1 fruit fly cellular context compared by ENCODE assay signal in the genomic region with DNA sequence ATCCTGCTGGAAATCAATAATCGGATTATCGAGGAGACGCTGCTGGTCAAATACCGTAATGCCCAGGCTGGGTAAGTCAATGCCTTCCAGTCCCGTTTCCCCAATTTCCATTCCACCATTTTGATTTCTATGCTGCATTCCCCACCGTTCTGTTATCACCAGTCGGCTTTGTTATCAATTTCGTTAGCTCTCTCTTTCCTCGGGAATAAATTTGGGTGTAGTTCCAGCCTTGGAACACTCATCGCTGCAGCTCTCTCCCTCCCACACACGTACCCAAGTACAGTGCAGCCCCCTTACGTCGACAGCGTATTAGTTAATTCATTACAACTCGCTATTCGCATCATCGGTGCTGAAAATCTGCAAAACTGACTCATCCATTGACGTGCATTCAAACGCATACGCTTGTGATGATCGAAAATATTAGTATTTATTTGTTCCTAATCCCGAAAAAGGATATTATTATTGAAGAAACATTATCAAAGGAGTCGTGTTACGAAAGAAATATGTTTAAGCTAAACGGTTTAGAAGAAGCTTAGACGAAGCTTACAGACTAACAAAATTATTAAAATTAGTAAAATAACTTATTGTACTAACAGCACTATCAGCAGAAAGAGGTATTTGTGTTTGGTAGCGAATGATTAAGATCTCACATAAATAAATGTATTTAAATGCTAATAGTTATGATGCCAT.
A peak's percentile ranks its signal among the peaks of the same experiment; 100 is the strongest.
TF ChIP-seq lines count a peak whose summit lies in the region.

No protein-coding gene starts in this region.

TF ChIP-seq in whole organism, embryonic, 481 proteins besides CTCF, POLR2A, EP300 and RAD21 (continued from another document and continues in another):
- TF ChIP-seq Dref (GFP tag; IDR thresholded peaks at IDR 0.05; lab: Robert Waterston, UW), result peak; percentile 30; the same call in 1 of the 2 replicates
- TF ChIP-seq CG17385 (GFP tag; optimal IDR thresholded peaks at IDR 0.05; lab: Kevin White, UChicago), result peak; percentile 68
- no peak for TF ChIP-seq Nf-YB (GFP tag; optimal IDR thresholded peaks at IDR 0.05; lab: Kevin White, UChicago)
- TF ChIP-seq CG1233 (GFP tag; optimal IDR thresholded peaks at IDR 0.05; lab: Kevin White, UChicago), result peak; percentile 7
- TF ChIP-seq Sry-β (GFP tag; optimal IDR thresholded peaks at IDR 0.05; lab: Kevin White, UChicago), result no peak
- peak; percentile 92 for TF ChIP-seq CG12769 (tag; optimal IDR thresholded peaks at IDR 0.05; lab: Kevin White, UChicago)
- TF ChIP-seq bab2 (GFP tag; optimal IDR thresholded peaks at IDR 0.05; lab: Kevin White, UChicago), result peak; percentile 6
- TF ChIP-seq CG31365 (tag; optimal IDR thresholded peaks at IDR 0.05; lab: Kevin White, UChicago), result no peak
- peak; percentile 26; the same call in 1 of the 3 replicates for TF ChIP-seq tgo (GFP tag; IDR thresholded peaks at IDR 0.05; lab: Robert Waterston, UW)
- TF ChIP-seq HLHmδ (GFP tag; optimal IDR thresholded peaks at IDR 0.05; lab: Kevin White, UChicago), result no peak
- no peak for TF ChIP-seq NC2α (GFP tag; optimal IDR thresholded peaks at IDR 0.05; lab: Kevin White, UChicago)
- no peak for TF ChIP-seq ham (GFP tag; IDR thresholded peaks at IDR 0.05; lab: Robert Waterston, UW)
- peak; percentile 5 for TF ChIP-seq CG4424 (GFP tag; optimal IDR thresholded peaks at IDR 0.05; lab: Kevin White, UChicago)
- TF ChIP-seq CG13123 (GFP tag; optimal IDR thresholded peaks at IDR 0.05; lab: Kevin White, UChicago), result no peak
- TF ChIP-seq kah (GFP tag; optimal IDR thresholded peaks at IDR 0.05; lab: Kevin White, UChicago), result no peak
- TF ChIP-seq aop (GFP tag; IDR thresholded peaks at IDR 0.05; lab: Robert Waterston, UW), result no peak
- no peak for TF ChIP-seq CG14667 (GFP tag; IDR thresholded peaks at IDR 0.05; lab: Robert Waterston, UW)
- TF ChIP-seq cas (GFP tag; IDR thresholded peaks at IDR 0.05; lab: Robert Waterston, UW), result no peak
- TF ChIP-seq CG33557 (GFP tag; optimal IDR thresholded peaks at IDR 0.05; lab: Kevin White, UChicago), result no peak
- TF ChIP-seq HLH54F (GFP tag; optimal IDR thresholded peaks at IDR 0.05; lab: Kevin White, UChicago), result peak; percentile 16
- TF ChIP-seq C15 (GFP tag; IDR thresholded peaks at IDR 0.05; lab: Robert Waterston, UW), result no peak
- no peak for TF ChIP-seq CG12236 (GFP tag; optimal IDR thresholded peaks at IDR 0.05; lab: Kevin White, UChicago)
- TF ChIP-seq Pdp1 (GFP tag; optimal IDR thresholded peaks at IDR 0.05; lab: Kevin White, UChicago), result peak in 1 of 2 experiments; percentile 35
- peak; percentile 35 for TF ChIP-seq zfh2 (GFP tag; optimal IDR thresholded peaks at IDR 0.05; lab: Kevin White, UChicago)
- TF ChIP-seq jumu (GFP tag; optimal IDR thresholded peaks at IDR 0.05; lab: Kevin White, UChicago), result no peak
- no peak for TF ChIP-seq fd3F (GFP tag; optimal IDR thresholded peaks at IDR 0.05; lab: Kevin White, UChicago)
- no peak for TF ChIP-seq Atf-2 (GFP tag; optimal IDR thresholded peaks at IDR 0.05; lab: Kevin White, UChicago)
- TF ChIP-seq lmd (GFP tag; IDR thresholded peaks at IDR 0.05; lab: Robert Waterston, UW), result peak; percentile 22; the same call in 1 of the 2 replicates
- no peak for TF ChIP-seq ERR (GFP tag; optimal IDR thresholded peaks at IDR 0.05; lab: Kevin White, UChicago)
- no peak for TF ChIP-seq knrl (GFP tag; IDR thresholded peaks at IDR 0.05; lab: Robert Waterston, UW; ENCODE audit: partially characterized antibody)
- no peak for TF ChIP-seq Oaz (GFP tag; IDR thresholded peaks at IDR 0.05; lab: Robert Waterston, UW)
- no peak for TF ChIP-seq crc (GFP tag; optimal IDR thresholded peaks at IDR 0.05; lab: Kevin White, UChicago)
- no peak for TF ChIP-seq CG13894 (tag; optimal IDR thresholded peaks at IDR 0.05; lab: Kevin White, UChicago)
- TF ChIP-seq CG7271 (tag; optimal IDR thresholded peaks at IDR 0.05; lab: Kevin White, UChicago), result no peak
- TF ChIP-seq Ets97D (GFP tag; optimal IDR thresholded peaks at IDR 0.05; lab: Kevin White, UChicago), result no peak
- no peak for TF ChIP-seq H15 (GFP tag; IDR thresholded peaks at IDR 0.05; lab: Robert Waterston, UW)
- TF ChIP-seq CG11695 (GFP tag; IDR thresholded peaks at IDR 0.05; lab: Robert Waterston, UW), result no peak
- TF ChIP-seq Ravus (GFP tag; IDR thresholded peaks at IDR 0.05; lab: Robert Waterston, UW), result no peak
- TF ChIP-seq CG10267 (tag; optimal IDR thresholded peaks at IDR 0.05; lab: Kevin White, UChicago), result no peak
- TF ChIP-seq gsb (GFP tag; IDR thresholded peaks at IDR 0.05; lab: Robert Waterston, UW), result no peak
- TF ChIP-seq Kr (GFP tag; optimal IDR thresholded peaks at IDR 0.05; lab: Kevin White, UChicago), result no peak
- TF ChIP-seq da (GFP tag; optimal IDR thresholded peaks at IDR 0.05; lab: Kevin White, UChicago), result no peak
- no peak for TF ChIP-seq pfk (GFP tag; optimal IDR thresholded peaks at IDR 0.05; lab: Kevin White, UChicago)
- TF ChIP-seq p53 (GFP tag; optimal IDR thresholded peaks at IDR 0.05; lab: Kevin White, UChicago), result no peak
- no peak for TF ChIP-seq Hey (tag; optimal IDR thresholded peaks at IDR 0.05; lab: Kevin White, UChicago)
- no peak for TF ChIP-seq CG6813 (GFP tag; optimal IDR thresholded peaks at IDR 0.05; lab: Kevin White, UChicago)
- no peak for TF ChIP-seq scrt (GFP tag; optimal IDR thresholded peaks at IDR 0.05; lab: Kevin White, UChicago)
- no peak for TF ChIP-seq CG4282 (GFP tag; optimal IDR thresholded peaks at IDR 0.05; lab: Kevin White, UChicago)
- TF ChIP-seq ato (GFP tag; IDR thresholded peaks at IDR 0.05; lab: Robert Waterston, UW; ENCODE audit: partially characterized antibody), result no peak
- peak; percentile 32 for TF ChIP-seq Dek (tag; optimal IDR thresholded peaks at IDR 0.05; lab: Kevin White, UChicago)
- no peak for TF ChIP-seq YL-1 (GFP tag; optimal IDR thresholded peaks at IDR 0.05; lab: Kevin White, UChicago)
- peak; percentile 60; the same call in 2 of the 3 replicates for TF ChIP-seq sr (GFP tag; IDR thresholded peaks at IDR 0.05; lab: Robert Waterston, UW)
- TF ChIP-seq ranshi (GFP tag; IDR thresholded peaks at IDR 0.05; lab: Robert Waterston, UW), result 0 out of 2 replicates have a peak, but pooled peaks have one; percentile 15
- TF ChIP-seq kni (GFP tag; optimal IDR thresholded peaks at IDR 0.05; lab: Kevin White, UChicago), result no peak
- TF ChIP-seq slou (GFP tag; optimal IDR thresholded peaks at IDR 0.05; lab: Kevin White, UChicago), result no peak
- no peak for TF ChIP-seq peb (GFP tag; IDR thresholded peaks at IDR 0.05; lab: Robert Waterston, UW)
- TF ChIP-seq Oli (tag; optimal IDR thresholded peaks at IDR 0.05; lab: Kevin White, UChicago), result no peak
- no peak for TF ChIP-seq Fer3 (tag; optimal IDR thresholded peaks at IDR 0.05; lab: Kevin White, UChicago)
- no peak for TF ChIP-seq zen2 (GFP tag; IDR thresholded peaks at IDR 0.05; lab: Robert Waterston, UW; ENCODE audit: partially characterized antibody)
- 0 out of 2 replicates have a peak, but pooled peaks have one; percentile 8 for TF ChIP-seq HLH3B (GFP tag; IDR thresholded peaks at IDR 0.05; lab: Robert Waterston, UW)
- no peak for TF ChIP-seq CG8281 (tag; optimal IDR thresholded peaks at IDR 0.05; lab: Kevin White, UChicago)
- no peak for TF ChIP-seq ttk (GFP tag; IDR thresholded peaks at IDR 0.05; lab: Robert Waterston, UW)
- TF ChIP-seq CG3163 (GFP tag; optimal IDR thresholded peaks at IDR 0.05; lab: Kevin White, UChicago), result no peak
- TF ChIP-seq Stat92E (GFP tag; optimal IDR thresholded peaks at IDR 0.05; lab: Kevin White, UChicago), result no peak
- no peak for TF ChIP-seq Dll (GFP tag; IDR thresholded peaks at IDR 0.05; lab: Robert Waterston, UW; ENCODE audit: partially characterized antibody)
- TF ChIP-seq vfl (GFP tag; optimal IDR thresholded peaks at IDR 0.05; lab: Kevin White, UChicago), result no peak
- TF ChIP-seq CG15479 (GFP tag; optimal IDR thresholded peaks at IDR 0.05; lab: Kevin White, UChicago), result no peak
- TF ChIP-seq CG4360 (GFP tag; IDR thresholded peaks at IDR 0.05; lab: Robert Waterston, UW), result no peak
- TF ChIP-seq tin (GFP tag; optimal IDR thresholded peaks at IDR 0.05; lab: Kevin White, UChicago), result no peak
- TF ChIP-seq CG9797 (GFP tag; optimal IDR thresholded peaks at IDR 0.05; lab: Kevin White, UChicago), result no peak
- TF ChIP-seq CG18599 (GFP tag; optimal IDR thresholded peaks at IDR 0.05; lab: Kevin White, UChicago), result peak; percentile 30
- TF ChIP-seq hkb (optimal IDR thresholded peaks at IDR 0.05; lab: Kevin White, UChicago), result no peak
- no peak; the same call in 1 of the 2 replicates for TF ChIP-seq hkb (GFP tag; IDR thresholded peaks at IDR 0.05; lab: Robert Waterston, UW)
- TF ChIP-seq Asciz (GFP tag; optimal IDR thresholded peaks at IDR 0.05; lab: Kevin White, UChicago), result no peak
- TF ChIP-seq ems (GFP tag; optimal IDR thresholded peaks at IDR 0.05; lab: Kevin White, UChicago), result no peak
- TF ChIP-seq CG32772 (GFP tag; IDR thresholded peaks at IDR 0.05; lab: Robert Waterston, UW), result no peak
- no peak for TF ChIP-seq ssp (GFP tag; IDR thresholded peaks at IDR 0.05; lab: Robert Waterston, UW)
- TF ChIP-seq CG18476 (GFP tag; optimal IDR thresholded peaks at IDR 0.05; lab: Kevin White, UChicago), result no peak
- 0 out of 3 replicates have a peak, but pooled peaks have one; percentile 12 for TF ChIP-seq CG11093 (GFP tag; IDR thresholded peaks at IDR 0.05; lab: Robert Waterston, UW)
- TF ChIP-seq fd102C (GFP tag; optimal IDR thresholded peaks at IDR 0.05; lab: Kevin White, UChicago), result no peak
- no peak for TF ChIP-seq Hr39 (optimal IDR thresholded peaks at IDR 0.05; lab: Kevin White, UChicago)
- no peak for TF ChIP-seq rib (GFP tag; IDR thresholded peaks at IDR 0.05; lab: Robert Waterston, UW)
- peak; percentile 75 for TF ChIP-seq row (GFP tag; IDR thresholded peaks at IDR 0.05; lab: Robert Waterston, UW)
- no peak for TF ChIP-seq Ada2b (GFP tag; IDR thresholded peaks at IDR 0.05; lab: Robert Waterston, UW)
- TF ChIP-seq CG1647 (GFP tag; optimal IDR thresholded peaks at IDR 0.05; lab: Kevin White, UChicago), result no peak
- peak; percentile 84 for TF ChIP-seq ftz-f1 (GFP tag; optimal IDR thresholded peaks at IDR 0.05; lab: Kevin White, UChicago)
- TF ChIP-seq Hr3 (GFP tag; optimal IDR thresholded peaks at IDR 0.05; lab: Kevin White, UChicago), result no peak
- peak; percentile 35; the same call in 2 of the 4 replicates for TF ChIP-seq chinmo (GFP tag; IDR thresholded peaks at IDR 0.05; lab: Robert Waterston, UW; ENCODE audit: partially characterized antibody)
- peak; percentile 31 for TF ChIP-seq CG17359 (tag; optimal IDR thresholded peaks at IDR 0.05; lab: Kevin White, UChicago)
- TF ChIP-seq CG1603 (tag; optimal IDR thresholded peaks at IDR 0.05; lab: Kevin White, UChicago), result peak; percentile 28
- no peak for TF ChIP-seq CG8765 (GFP tag; IDR thresholded peaks at IDR 0.05; lab: Robert Waterston, UW)
- no peak; the same call in 2 of the 3 replicates for TF ChIP-seq CG17361 (GFP tag; IDR thresholded peaks at IDR 0.05; lab: Robert Waterston, UW)
- TF ChIP-seq luna (GFP tag; optimal IDR thresholded peaks at IDR 0.05; lab: Kevin White, UChicago), result no peak
- TF ChIP-seq Nf-YA (GFP tag; IDR thresholded peaks at IDR 0.05; lab: Robert Waterston, UW), result no peak
- peak; percentile 14 for TF ChIP-seq CG1832 (GFP tag; optimal IDR thresholded peaks at IDR 0.05; lab: Kevin White, UChicago)
- TF ChIP-seq Sin3A (optimal IDR thresholded peaks at IDR 0.05; lab: Kevin White, UChicago), result no peak
- no peak for TF ChIP-seq bcd (GFP tag; optimal IDR thresholded peaks at IDR 0.05; lab: Kevin White, UChicago)
- TF ChIP-seq CG10209 (GFP tag; optimal IDR thresholded peaks at IDR 0.05; lab: Kevin White, UChicago), result no peak
- TF ChIP-seq CG9932 (GFP tag; IDR thresholded peaks at IDR 0.05; lab: Robert Waterston, UW), result peak; percentile 52; the same call in 1 of the 2 replicates
- no peak for TF ChIP-seq Ssrp (tag; optimal IDR thresholded peaks at IDR 0.05; lab: Kevin White, UChicago)
- TF ChIP-seq CG4854 (GFP tag; optimal IDR thresholded peaks at IDR 0.05; lab: Kevin White, UChicago), result no peak
- no peak for TF ChIP-seq Doc3 (GFP tag; IDR thresholded peaks at IDR 0.05; lab: Robert Waterston, UW; ENCODE audit: partially characterized antibody)
- no peak for TF ChIP-seq ara (GFP tag; IDR thresholded peaks at IDR 0.05; lab: Robert Waterston, UW)
- peak; percentile 57 for TF ChIP-seq CG10543 (GFP tag; optimal IDR thresholded peaks at IDR 0.05; lab: Kevin White, UChicago)
- TF ChIP-seq Atf6 (GFP tag; IDR thresholded peaks at IDR 0.05; lab: Robert Waterston, UW), result peak; percentile 24; the same call in 1 of the 2 replicates
- TF ChIP-seq vvl (GFP tag; IDR thresholded peaks at IDR 0.05; lab: Robert Waterston, UW), result peak; percentile 45
- no peak for TF ChIP-seq CG15073 (GFP tag; optimal IDR thresholded peaks at IDR 0.05; lab: Kevin White, UChicago)
- peak; percentile 82 for TF ChIP-seq Med (GFP tag; lab: Kevin White, UChicago)
- no peak for TF ChIP-seq cg (GFP tag; optimal IDR thresholded peaks at IDR 0.05; lab: Kevin White, UChicago)
- no peak for TF ChIP-seq eve (GFP tag; optimal IDR thresholded peaks at IDR 0.05; lab: Kevin White, UChicago)
- TF ChIP-seq CG11696 (GFP tag; IDR thresholded peaks at IDR 0.05; lab: Robert Waterston, UW), result no peak
- TF ChIP-seq Hsf (GFP tag; optimal IDR thresholded peaks at IDR 0.05; lab: Kevin White, UChicago), result no peak
- TF ChIP-seq NFAT (GFP tag; IDR thresholded peaks at IDR 0.05; lab: Robert Waterston, UW), result 0 out of 2 replicates have a peak, but pooled peaks have one; percentile 23
- TF ChIP-seq HHEX (GFP tag; optimal IDR thresholded peaks at IDR 0.05; lab: Kevin White, UChicago), result no peak
- TF ChIP-seq sisA (GFP tag; IDR thresholded peaks at IDR 0.05; lab: Robert Waterston, UW), result no peak
- TF ChIP-seq CG14050 (GFP tag; IDR thresholded peaks at IDR 0.05; lab: Robert Waterston, UW), result peak; percentile 13; the same call in 1 of the 3 replicates
- 0 out of 3 replicates have a peak, but pooled peaks have one; percentile 25 for TF ChIP-seq CG2199 (GFP tag; IDR thresholded peaks at IDR 0.05; lab: Robert Waterston, UW)
- 0 out of 2 replicates have a peak, but pooled peaks have one; percentile 26 for TF ChIP-seq CG4730 (GFP tag; IDR thresholded peaks at IDR 0.05; lab: Robert Waterston, UW)
- TF ChIP-seq CG6689 (GFP tag; IDR thresholded peaks at IDR 0.05; lab: Robert Waterston, UW), result peak; percentile 25; the same call in 1 of the 2 replicates
- TF ChIP-seq Abd-B (GFP tag; optimal IDR thresholded peaks at IDR 0.05; lab: Kevin White, UChicago), result no peak
- no peak for TF ChIP-seq ewg (GFP tag; optimal IDR thresholded peaks at IDR 0.05; lab: Kevin White, UChicago)
- TF ChIP-seq Dad (GFP tag; optimal IDR thresholded peaks at IDR 0.05; lab: Kevin White, UChicago), result no peak
- peak; percentile 27 for TF ChIP-seq CG3281 (GFP tag; optimal IDR thresholded peaks at IDR 0.05; lab: Kevin White, UChicago)
- no peak for TF ChIP-seq cad (GFP tag; optimal IDR thresholded peaks at IDR 0.05; lab: Kevin White, UChicago)
- peak; percentile 33 for TF ChIP-seq CG30403 (GFP tag; optimal IDR thresholded peaks at IDR 0.05; lab: Kevin White, UChicago)
- TF ChIP-seq CG13296 (GFP tag; optimal IDR thresholded peaks at IDR 0.05; lab: Kevin White, UChicago), result no peak
